Fruit fly (Drosophila melanogaster) whole organism, embryonic: Measurements from ENCODE around the gene Atu.

Experiments
- Asciz ChIP-seq: fragments of 200-800 bp; sonication (Bioruptor generic); optimal IDR thresholded peaks from 2 replicates; lab custom pipeline; 2017; ENCODE audit warnings: missing biosample characterization, mild to moderate bottlenecking, missing genetic modification characterization, missing genetic modification reagents
- CG10147 ChIP-seq: fragments of 200-800 bp; sonication (Bioruptor generic); optimal IDR thresholded peaks from 2 replicates; lab custom pipeline; 2019; ENCODE audit warnings: missing biosample characterization, mild to moderate bottlenecking, missing genetic modification characterization, moderate library complexity
- CG10321 ChIP-seq: fragments of 200-800 bp; sonication (Bioruptor generic); IDR thresholded peaks from 2 replicates; pipeline ENCODE4 v1.3.6; 2022; ENCODE audit warnings: missing biosample characterization, missing genetic modification characterization
- CG10431 ChIP-seq: fragments of 200-800 bp; sonication (Bioruptor generic); optimal IDR thresholded peaks from 3 replicates; lab custom pipeline; 2018; ENCODE audit warnings: missing biosample characterization, mild to moderate bottlenecking, missing genetic modification characterization
- CG10565 ChIP-seq: fragments of 200-800 bp; sonication (Bioruptor generic); optimal IDR thresholded peaks from 3 replicates; lab custom pipeline; 2016; ENCODE audit warnings: missing biosample characterization, mild to moderate bottlenecking, missing genetic modification characterization
- CG12219 ChIP-seq: fragments of 200-800 bp; sonication (Bioruptor generic); optimal IDR thresholded peaks from 3 replicates; lab custom pipeline; 2018; ENCODE audit warnings: missing biosample characterization, mild to moderate bottlenecking, missing genetic modification characterization
- CG16863 ChIP-seq: fragments of 200-800 bp; sonication (Bioruptor generic); optimal IDR thresholded peaks from 3 replicates; lab custom pipeline; 2016; ENCODE audit warnings: missing biosample characterization, missing genetic modification characterization
- CG2116 ChIP-seq: fragments of 200-800 bp; sonication (Bioruptor generic); optimal IDR thresholded peaks from 3 replicates; lab custom pipeline; 2018; ENCODE audit warnings: missing biosample characterization, mild to moderate bottlenecking, missing genetic modification characterization
- CG33213 ChIP-seq: fragments of 200-800 bp; sonication (Bioruptor generic); optimal IDR thresholded peaks from 3 replicates; lab custom pipeline; 2016; ENCODE audit warnings: missing biosample characterization, missing genetic modification characterization
- CG4617 ChIP-seq: fragments of 200-800 bp; sonication (Bioruptor generic); optimal IDR thresholded peaks from 3 replicates; lab custom pipeline; 2016; ENCODE audit warnings: missing biosample characterization, missing genetic modification characterization, borderline replicate concordance
- CG4820 ChIP-seq: fragments of 200-800 bp; sonication (Bioruptor generic); optimal IDR thresholded peaks from 3 replicates; lab custom pipeline; 2016; ENCODE audit warnings: missing biosample characterization, missing genetic modification characterization
- CG6791 ChIP-seq: fragments of 200-800 bp; sonication (Bioruptor generic); IDR thresholded peaks from 3 replicates; pipeline ENCODE4 v1.3.6; 2022; ENCODE audit warnings: missing biosample characterization, missing genetic modification characterization; ENCODE audit not compliant: partially characterized antibody
- CG6854 ChIP-seq: fragments of 200-800 bp; sonication (Bioruptor generic); optimal IDR thresholded peaks from 3 replicates; lab custom pipeline; 2017; ENCODE audit warnings: missing biosample characterization, mild to moderate bottlenecking, missing genetic modification characterization
- CG7745 ChIP-seq: fragments of 200-800 bp; sonication (Bioruptor generic); optimal IDR thresholded peaks from 2 replicates; lab custom pipeline; 2018; ENCODE audit warnings: missing biosample characterization, mild to moderate bottlenecking, missing genetic modification characterization, moderate library complexity
- CG8281 ChIP-seq: fragments of 200-800 bp; sonication (Bioruptor generic); optimal IDR thresholded peaks from 2 replicates; lab custom pipeline; 2018; ENCODE audit warnings: missing biosample characterization, mild to moderate bottlenecking, missing genetic modification characterization, moderate library complexity
- CG8290 ChIP-seq, 3 experiments: fragments of 200-800 bp; sonication (Bioruptor generic); optimal IDR thresholded peaks; 2 replicates each; lab custom pipeline; 2016 to 2019; ENCODE audit warnings: missing biosample characterization in 3 of 3, missing genetic modification characterization in 3 of 3, mild to moderate bottlenecking in 2 of 3, moderate library complexity in 1 of 3
- CG9609 ChIP-seq: fragments of 200-800 bp; sonication (Bioruptor generic); optimal IDR thresholded peaks from 3 replicates; lab custom pipeline; 2016; ENCODE audit warnings: missing biosample characterization, missing genetic modification characterization
- CrebB ChIP-seq: fragments of 200-800 bp; sonication (Bioruptor generic); optimal IDR thresholded peaks from 3 replicates; lab custom pipeline; 2018; ENCODE audit warnings: missing biosample characterization, mild to moderate bottlenecking, missing genetic modification characterization
- D19A ChIP-seq: fragments of 200-800 bp; optimal IDR thresholded peaks from 3 replicates; lab custom pipeline; 2019; ENCODE audit warnings: missing biosample characterization, mild to moderate bottlenecking, missing genetic modification characterization, moderate library complexity
- Dip2 ChIP-seq: fragments of 200-800 bp; sonication (Bioruptor generic); IDR thresholded peaks from 2 replicates; pipeline ENCODE4 v1.3.6; 2022; ENCODE audit warnings: missing biosample characterization, missing genetic modification characterization
- Doc3 ChIP-seq: fragments of 200-800 bp; sonication (Bioruptor generic); IDR thresholded peaks from 3 replicates; pipeline ENCODE4 v1.3.6; 2022; ENCODE audit warnings: missing biosample characterization, missing genetic modification characterization; ENCODE audit not compliant: partially characterized antibody
- Hey ChIP-seq: fragments of 200-800 bp; sonication (Bioruptor generic); optimal IDR thresholded peaks from 3 replicates; lab custom pipeline; 2018; ENCODE audit warnings: missing biosample characterization, mild to moderate bottlenecking, missing genetic modification characterization
- Mrtf ChIP-seq: fragments of 200-800 bp; sonication (Bioruptor generic); IDR thresholded peaks from 3 replicates; pipeline ENCODE4 v1.3.6; 2022; ENCODE audit warnings: missing biosample characterization, missing genetic modification characterization
- Ravus ChIP-seq: fragments of 200-800 bp; sonication (Bioruptor generic); IDR thresholded peaks from 2 replicates; pipeline ENCODE4 v1.3.6; 2022; ENCODE audit warnings: missing biosample characterization, missing genetic modification characterization
- Side ChIP-seq: fragments of 200-800 bp; sonication (Bioruptor generic); optimal IDR thresholded peaks from 2 replicates; lab custom pipeline; 2016; ENCODE audit warnings: missing biosample characterization, missing genetic modification characterization
- YL-1 ChIP-seq: fragments of 200-800 bp; sonication (Bioruptor generic); optimal IDR thresholded peaks from 3 replicates; lab custom pipeline; 2017; ENCODE audit warnings: missing biosample characterization, mild to moderate bottlenecking, missing genetic modification characterization
- abd-A ChIP-seq: fragments of 200-800 bp; sonication (Bioruptor generic); optimal IDR thresholded peaks from 3 replicates; lab custom pipeline; 2019; ENCODE audit warnings: missing biosample characterization, mild to moderate bottlenecking, missing genetic modification characterization, moderate library complexity
- bigmax ChIP-seq: fragments of 200-800 bp; sonication (Bioruptor generic); optimal IDR thresholded peaks from 2 replicates; lab custom pipeline; 2018; ENCODE audit warnings: missing biosample characterization, mild to moderate bottlenecking, missing genetic modification characterization
- bowl ChIP-seq: fragments of 200-800 bp; sonication (Bioruptor generic); IDR thresholded peaks from 2 replicates; pipeline ENCODE4 v1.3.6; 2022; ENCODE audit warnings: missing biosample characterization, missing genetic modification characterization
- btn ChIP-seq: fragments of 200-800 bp; sonication (Bioruptor generic); optimal IDR thresholded peaks from 2 replicates; lab custom pipeline; 2016; ENCODE audit warnings: missing biosample characterization, missing genetic modification characterization
- chif ChIP-seq, 2 experiments: fragments of 200-800 bp; sonication (Bioruptor generic); optimal IDR thresholded peaks; 3 replicates each; lab custom pipeline; 2016; ENCODE audit warnings: missing biosample characterization in 2 of 2, missing genetic modification characterization in 2 of 2
- danr ChIP-seq: fragments of 200-800 bp; sonication (Bioruptor generic); IDR thresholded peaks from 2 replicates; pipeline ENCODE4 v1.3.6; 2022; ENCODE audit warnings: missing biosample characterization, missing genetic modification characterization
- dati ChIP-seq: fragments of 200-800 bp; sonication (Bioruptor generic); IDR thresholded peaks from 2 replicates; pipeline ENCODE4 v1.3.6; 2022; ENCODE audit warnings: missing biosample characterization, missing genetic modification characterization
- eyg ChIP-seq: fragments of 200-800 bp; sonication (Bioruptor generic); optimal IDR thresholded peaks from 3 replicates; lab custom pipeline; 2016; ENCODE audit warnings: missing biosample characterization, missing genetic modification characterization
- fd64A ChIP-seq: fragments of 200-800 bp; sonication (Bioruptor generic); optimal IDR thresholded peaks from 3 replicates; lab custom pipeline; 2018; ENCODE audit warnings: missing biosample characterization, mild to moderate bottlenecking, missing genetic modification characterization
- insv ChIP-seq, 2 experiments: fragments of 200-800 bp; sonication (Bioruptor generic); optimal IDR thresholded peaks; 3 replicates each; lab custom pipeline; 2016 to 2018; ENCODE audit warnings: missing biosample characterization in 2 of 2, missing genetic modification characterization in 2 of 2
- lilli ChIP-seq: fragments of 200-800 bp; sonication (Bioruptor generic); optimal IDR thresholded peaks from 3 replicates; lab custom pipeline; 2016; ENCODE audit warnings: missing biosample characterization, missing genetic modification characterization
- lmd ChIP-seq: fragments of 200-800 bp; sonication (Bioruptor generic); IDR thresholded peaks from 2 replicates; pipeline ENCODE4 v1.3.6; 2022; ENCODE audit warnings: missing biosample characterization, missing genetic modification characterization
- lola ChIP-seq, 3 experiments: fragments of >200 bp in 2 of 3; fragments of 200-800 bp in 1 of 3; sonication (Bioruptor generic) in 1 of 3; optimal IDR thresholded peaks; 2 replicates each; lab custom pipeline; 2017 to 2019; ENCODE audit warnings: missing biosample characterization in 3 of 3, missing genetic modification characterization in 3 of 3, mild to moderate bottlenecking in 1 of 3, moderate library complexity in 1 of 3
- mirr ChIP-seq: fragments of 200-800 bp; sonication (Bioruptor generic); optimal IDR thresholded peaks from 3 replicates; lab custom pipeline; 2018; ENCODE audit warnings: missing biosample characterization, mild to moderate bottlenecking, missing genetic modification characterization
- nau ChIP-seq: fragments of 200-800 bp; sonication (Bioruptor generic); optimal IDR thresholded peaks from 3 replicates; lab custom pipeline; 2017; ENCODE audit warnings: missing biosample characterization, mild to moderate bottlenecking, missing genetic modification characterization, missing genetic modification reagents
- otp ChIP-seq: fragments of 200-800 bp; sonication (Bioruptor generic); IDR thresholded peaks from 3 replicates; pipeline ENCODE4, ENCODE4 v1.3.6; 2022; ENCODE audit warnings: missing biosample characterization, missing genetic modification characterization
- pum ChIP-seq: fragments of 200-800 bp; sonication (Bioruptor generic); optimal IDR thresholded peaks from 2 replicates; lab custom pipeline; 2016; ENCODE audit warnings: missing biosample characterization, missing genetic modification characterization
- pzg ChIP-seq: fragments of 200-800 bp; sonication (Bioruptor generic); optimal IDR thresholded peaks from 3 replicates; lab custom pipeline; 2018; ENCODE audit warnings: missing biosample characterization, mild to moderate bottlenecking, missing genetic modification characterization, moderate library complexity
- slou ChIP-seq: fragments of 200-800 bp; sonication (Bioruptor generic); optimal IDR thresholded peaks from 3 replicates; lab custom pipeline; 2016; ENCODE audit warnings: missing biosample characterization, missing genetic modification characterization
- so ChIP-seq: fragments of 200-800 bp; sonication (Bioruptor generic); IDR thresholded peaks from 3 replicates; pipeline ENCODE4 v1.3.6; 2022; ENCODE audit warnings: missing biosample characterization, missing genetic modification characterization
- ssp ChIP-seq: fragments of 200-800 bp; sonication (Bioruptor generic); IDR thresholded peaks from 2 replicates; pipeline ENCODE4 v1.3.6; 2022; ENCODE audit warnings: missing biosample characterization, missing genetic modification characterization
- tin ChIP-seq: fragments of 200-800 bp; sonication (Bioruptor generic); optimal IDR thresholded peaks from 3 replicates; lab custom pipeline; 2016; ENCODE audit warnings: missing biosample characterization, missing genetic modification characterization
- zen ChIP-seq: fragments of 200-800 bp; sonication (Bioruptor generic); optimal IDR thresholded peaks from 3 replicates; lab custom pipeline; 2018; ENCODE audit warnings: missing biosample characterization, mild to moderate bottlenecking, missing genetic modification characterization, moderate library complexity

The Atu gene

DNA sequence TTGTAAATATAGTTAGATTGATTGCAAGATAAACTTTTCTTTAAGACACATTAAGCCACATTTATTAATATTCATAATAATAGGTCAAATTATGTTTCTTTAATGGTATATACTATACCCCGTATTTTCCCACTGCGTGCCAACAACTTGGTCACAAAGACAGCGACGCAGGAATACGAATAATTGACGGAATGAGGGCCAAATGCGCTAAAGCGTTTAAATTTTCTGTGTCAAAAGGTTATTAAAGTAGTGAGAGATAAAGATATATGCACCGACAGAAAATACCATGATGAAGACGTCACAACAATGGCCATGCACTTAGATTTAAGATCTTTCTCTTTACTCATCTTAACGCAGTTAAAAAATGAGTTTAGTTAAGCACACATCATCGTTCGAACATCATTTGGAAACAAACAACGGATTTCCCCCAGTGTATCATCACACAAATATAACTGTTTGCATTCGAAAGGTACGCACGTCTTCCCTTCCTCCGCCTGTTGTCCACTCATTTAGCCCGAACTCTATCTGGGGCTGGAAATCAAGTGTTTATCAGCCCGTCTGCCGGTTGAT lies 7.3 kb downstream of the Atu start (continued):
- peak; percentile 41 for TF ChIP-seq slou
- no peak for TF ChIP-seq abd-A
- peak; percentile 18 for TF ChIP-seq mirr (GFP tag; lab: Kevin White, UChicago)
- TF ChIP-seq Mrtf (GFP tag; lab: Robert Waterston, UW): peak; percentile 65
- no peak for TF ChIP-seq dati (GFP tag; lab: Robert Waterston, UW)
- TF ChIP-seq Dip2 (GFP tag; lab: Robert Waterston, UW): no peak
- TF ChIP-seq insv (GFP tag; optimal IDR thresholded peaks at IDR 0.05; lab: Kevin White, UChicago): no peak
- peak; percentile 65 for TF ChIP-seq CG4820 (GFP tag; lab: Kevin White, UChicago)
- TF ChIP-seq CG16863 (GFP tag; lab: Kevin White, UChicago): peak; percentile 61
- peak; percentile 69 for TF ChIP-seq lmd (GFP tag; lab: Robert Waterston, UW)
- peak; percentile 61 for TF ChIP-seq CG8281 (tag; lab: Kevin White, UChicago)
- no peak for TF ChIP-seq bigmax (GFP tag; lab: Kevin White, UChicago)
- no peak for TF ChIP-seq eyg (GFP tag; lab: Kevin White, UChicago)
- no peak for TF ChIP-seq Hey (tag; lab: Kevin White, UChicago)
- peak; percentile 43 for TF ChIP-seq fd64A
- peak; percentile 7 for TF ChIP-seq CG8290 (GFP tag; optimal IDR thresholded peaks at IDR 0.05; lab: Kevin White, UChicago)
- TF ChIP-seq CG8290 (tag; optimal IDR thresholded peaks at IDR 0.05; lab: Kevin White, UChicago): peak in 1 of 2 experiments; percentile 81
- no peak for TF ChIP-seq ssp
- peak; percentile 19 for TF ChIP-seq CG2116 (GFP tag; lab: Kevin White, UChicago)
- TF ChIP-seq pum: peak; percentile 65
- TF ChIP-seq CG10431 (GFP tag; lab: Kevin White, UChicago): no peak
- peak; percentile 71 for TF ChIP-seq Side (GFP tag; lab: Kevin White, UChicago)
- no peak for TF ChIP-seq CG7745 (tag; lab: Kevin White, UChicago)
- TF ChIP-seq danr (GFP tag; lab: Robert Waterston, UW): no peak; the same call in 1 of the 2 replicates
- no peak for TF ChIP-seq YL-1 (GFP tag; lab: Kevin White, UChicago)
- TF ChIP-seq CG12219 (GFP tag; lab: Kevin White, UChicago): peak; percentile 61
- no peak for TF ChIP-seq CrebB (tag; lab: Kevin White, UChicago)
- TF ChIP-seq CG6854 (GFP tag; lab: Kevin White, UChicago): no peak
- TF ChIP-seq tin (GFP tag; lab: Kevin White, UChicago): peak; percentile 47
- TF ChIP-seq bowl (GFP tag; lab: Robert Waterston, UW): 0 out of 2 replicates have a peak, but pooled peaks have one; percentile 14
- TF ChIP-seq Asciz: peak; percentile 73
- TF ChIP-seq CG9609 (GFP tag; lab: Kevin White, UChicago): peak; percentile 57
- peak in 1 of 2 experiments; percentile 65 for TF ChIP-seq chif (GFP tag; optimal IDR thresholded peaks at IDR 0.05; lab: Kevin White, UChicago)
- TF ChIP-seq CG6791 (GFP tag; lab: Robert Waterston, UW): no peak
- TF ChIP-seq zen (tag; lab: Kevin White, UChicago): peak; percentile 21
- TF ChIP-seq D19A: peak; percentile 61
- peak; percentile 50 for TF ChIP-seq btn (GFP tag; lab: Kevin White, UChicago)
- TF ChIP-seq CG10321 (GFP tag; lab: Robert Waterston, UW): 0 out of 2 replicates have a peak, but pooled peaks have one; percentile 3
- TF ChIP-seq Doc3: no peak
- TF ChIP-seq CG10565 (GFP tag; lab: Kevin White, UChicago): no peak
- peak; percentile 65 for TF ChIP-seq CG10147 (GFP tag; lab: Kevin White, UChicago)
- peak; percentile 63 for TF ChIP-seq lilli (GFP tag; lab: Kevin White, UChicago)
- peak; percentile 23 for TF ChIP-seq CG4617 (GFP tag; lab: Kevin White, UChicago)
- peak; percentile 79; the same call in 2 of the 3 replicates for TF ChIP-seq otp (GFP tag; lab: Robert Waterston, UW)
- no peak for TF ChIP-seq nau
- TF ChIP-seq lola (GFP tag; optimal IDR thresholded peaks at IDR 0.05; lab: Kevin White, UChicago): peak in 1 of 3 experiments; percentile 67
- no peak; the same call in 1 of the 2 replicates for TF ChIP-seq Ravus (GFP tag; lab: Robert Waterston, UW)
- TF ChIP-seq CG33213 (GFP tag; lab: Kevin White, UChicago): no peak
- no peak for TF ChIP-seq pzg (GFP tag; lab: Kevin White, UChicago)
- peak; percentile 44; the same call in 1 of the 3 replicates for TF ChIP-seq so (GFP tag; lab: Robert Waterston, UW)
